Fruit fly (Drosophila melanogaster) whole organism, embryonic: ENCODE results near the gene CG5938.

Source experiments
- Aef1 ChIP-seq: fragments of 200-800 bp; sonication (Bioruptor generic); IDR thresholded peaks from 3 replicates; pipeline ENCODE4 v1.3.6; 2022; ENCODE audit warnings: missing biosample characterization, missing genetic modification characterization
- Atf-2 ChIP-seq: fragments of 200-800 bp; sonication (Bioruptor generic); optimal IDR thresholded peaks from 2 replicates; lab custom pipeline; 2016; ENCODE audit warnings: missing biosample characterization, missing genetic modification characterization
- Blimp-1 ChIP-seq: fragments of 200-800 bp; sonication (Bioruptor generic); optimal IDR thresholded peaks from 3 replicates; lab custom pipeline; 2018; ENCODE audit warnings: missing biosample characterization, missing genetic modification characterization, mild to moderate bottlenecking, moderate library complexity, missing genetic modification reagents
- CG10366 ChIP-seq: fragments of 200-800 bp; sonication (Bioruptor generic); IDR thresholded peaks from 2 replicates; pipeline ENCODE4 v1.3.6; 2022; ENCODE audit warnings: missing biosample characterization, missing genetic modification characterization
- CG11398 ChIP-seq: fragments of 200-800 bp; sonication (Bioruptor generic); optimal IDR thresholded peaks from 2 replicates; lab custom pipeline; 2016; ENCODE audit warnings: missing biosample characterization, missing genetic modification characterization
- CG11695 ChIP-seq: fragments of 200-800 bp; sonication (Bioruptor generic); IDR thresholded peaks from 3 replicates; pipeline ENCODE4 v1.3.6; 2022; ENCODE audit warnings: missing biosample characterization, missing genetic modification characterization
- CG11723 ChIP-seq: fragments of 200-800 bp; sonication (Bioruptor generic); optimal IDR thresholded peaks from 2 replicates; lab custom pipeline; 2017; ENCODE audit warnings: missing biosample characterization, mild to moderate bottlenecking, missing genetic modification characterization
- CG12104 ChIP-seq: fragments of 200-800 bp; sonication (Bioruptor generic); optimal IDR thresholded peaks from 3 replicates; lab custom pipeline; 2016; ENCODE audit warnings: missing biosample characterization, missing genetic modification characterization
- CG1233 ChIP-seq: fragments of 200-800 bp; sonication (Bioruptor generic); optimal IDR thresholded peaks from 4 replicates; lab custom pipeline; 2018; ENCODE audit warnings: missing biosample characterization, mild to moderate bottlenecking, missing genetic modification characterization
- CG14014 ChIP-seq: fragments of 200-800 bp; sonication (Bioruptor generic); IDR thresholded peaks from 2 replicates; pipeline ENCODE4 v1.3.6; 2022; ENCODE audit warnings: missing biosample characterization, missing genetic modification characterization
- CG16815 ChIP-seq: fragments of 200-800 bp; sonication (Bioruptor generic); optimal IDR thresholded peaks from 3 replicates; lab custom pipeline; 2017; ENCODE audit warnings: missing biosample characterization, mild to moderate bottlenecking, missing genetic modification characterization
- CG17612 ChIP-seq: fragments of 200-800 bp; sonication (Bioruptor generic); IDR thresholded peaks from 2 replicates; pipeline ENCODE4 v1.3.6; 2022; ENCODE audit warnings: missing biosample characterization, missing genetic modification characterization
- CG18476 ChIP-seq: fragments of 200-800 bp; sonication (Bioruptor generic); optimal IDR thresholded peaks from 2 replicates; lab custom pipeline; 2016; ENCODE audit warnings: missing biosample characterization, mild to moderate bottlenecking, missing genetic modification characterization
- CG18764 ChIP-seq: fragments of 200-800 bp; sonication (Bioruptor generic); optimal IDR thresholded peaks from 3 replicates; lab custom pipeline; 2016; ENCODE audit warnings: missing biosample characterization, missing genetic modification characterization
- CG30403 ChIP-seq: fragments of 200-800 bp; sonication (Bioruptor generic); optimal IDR thresholded peaks from 3 replicates; lab custom pipeline; 2016; ENCODE audit warnings: missing biosample characterization, missing genetic modification characterization
- CG31441 ChIP-seq: fragments of 200-800 bp; sonication (Bioruptor generic); IDR thresholded peaks from 2 replicates; pipeline ENCODE4 v1.3.6; 2022; ENCODE audit warnings: missing biosample characterization, missing genetic modification characterization
- CG42726 ChIP-seq: fragments of 200-800 bp; sonication (Bioruptor generic); IDR thresholded peaks from 2 replicates; pipeline ENCODE4 v1.3.6; 2022; ENCODE audit warnings: missing biosample characterization, missing genetic modification characterization; ENCODE audit not compliant: partially characterized antibody
- CG4404 ChIP-seq: fragments of 200-800 bp; sonication (Bioruptor generic); IDR thresholded peaks from 2 replicates; pipeline ENCODE4 v1.3.6; 2022; ENCODE audit warnings: missing biosample characterization, missing genetic modification characterization
- CG6791 ChIP-seq: fragments of 200-800 bp; sonication (Bioruptor generic); IDR thresholded peaks from 3 replicates; pipeline ENCODE4 v1.3.6; 2022; ENCODE audit warnings: missing biosample characterization, missing genetic modification characterization; ENCODE audit not compliant: partially characterized antibody
- CG7786 ChIP-seq: fragments of 200-800 bp; sonication (Bioruptor generic); optimal IDR thresholded peaks from 2 replicates; lab custom pipeline; 2016; ENCODE audit warnings: missing biosample characterization, missing genetic modification characterization
- CG9215 ChIP-seq: fragments of 200-800 bp; sonication (Bioruptor generic); IDR thresholded peaks from 2 replicates; pipeline ENCODE4 v1.3.6; 2022; ENCODE audit warnings: missing biosample characterization, missing genetic modification characterization
- CG9797 ChIP-seq: fragments of 200-800 bp; sonication (Bioruptor generic); optimal IDR thresholded peaks from 3 replicates; lab custom pipeline; 2018; ENCODE audit warnings: missing biosample characterization, mild to moderate bottlenecking, missing genetic modification characterization
- Dbx ChIP-seq: fragments of 200-800 bp; sonication (Bioruptor generic); IDR thresholded peaks from 3 replicates; pipeline ENCODE4 v1.3.6; 2022; ENCODE audit warnings: missing biosample characterization, missing genetic modification characterization
- Fer1 ChIP-seq: fragments of 200-800 bp; sonication (Bioruptor generic); optimal IDR thresholded peaks from 2 replicates; lab custom pipeline; 2017; ENCODE audit warnings: missing biosample characterization, mild to moderate bottlenecking, missing genetic modification characterization
- HLH3B ChIP-seq: fragments of 200-800 bp; sonication (Bioruptor generic); IDR thresholded peaks from 2 replicates; pipeline ENCODE4 v1.3.6; 2022; ENCODE audit warnings: missing biosample characterization, missing genetic modification characterization
- Hr51 ChIP-seq, 2 experiments: fragments of 200-800 bp; sonication (Bioruptor generic); optimal IDR thresholded peaks; 2 replicates in 1 of 2; 3 replicates in 1 of 2; lab custom pipeline; 2016 to 2018; ENCODE audit warnings: missing biosample characterization in 2 of 2, missing genetic modification characterization in 2 of 2, mild to moderate bottlenecking in 1 of 2, moderate library complexity in 1 of 2
- Lhr ChIP-seq: fragments of 200-800 bp; sonication (Bioruptor generic); optimal IDR thresholded peaks from 3 replicates; lab custom pipeline; 2017; ENCODE audit warnings: mild to moderate bottlenecking, missing biosample characterization, missing genetic modification reagents, missing genetic modification characterization
- MBD-R2 ChIP-seq: fragments of 200-800 bp; sonication (Bioruptor generic); IDR thresholded peaks from 2 replicates; pipeline ENCODE4 v1.3.6; 2022; ENCODE audit warnings: missing biosample characterization, missing genetic modification characterization
- Max ChIP-seq: fragments of 200-800 bp; sonication (Bioruptor generic); optimal IDR thresholded peaks from 2 replicates; lab custom pipeline; 2016; ENCODE audit warnings: missing biosample characterization, mild to moderate bottlenecking, missing genetic modification characterization
- Meics ChIP-seq: fragments of 200-800 bp; sonication (Bioruptor generic); optimal IDR thresholded peaks from 2 replicates; lab custom pipeline; 2017; ENCODE audit warnings: missing biosample characterization, mild to moderate bottlenecking, missing genetic modification characterization
- Spps ChIP-seq: fragments of 200-800 bp; sonication (Bioruptor generic); optimal IDR thresholded peaks from 2 replicates; lab custom pipeline; 2018; ENCODE audit warnings: missing biosample characterization, mild to moderate bottlenecking, missing genetic modification characterization
- Ssrp ChIP-seq: fragments of 200-800 bp; sonication (Bioruptor generic); optimal IDR thresholded peaks from 2 replicates; lab custom pipeline; 2018; ENCODE audit warnings: missing biosample characterization, mild to moderate bottlenecking, missing genetic modification characterization, moderate library complexity
- ab ChIP-seq: fragments of 200-800 bp; sonication (Bioruptor generic); optimal IDR thresholded peaks from 2 replicates; lab custom pipeline; 2016; ENCODE audit warnings: missing biosample characterization, missing genetic modification characterization
- abd-A ChIP-seq: fragments of 200-800 bp; sonication (Bioruptor generic); optimal IDR thresholded peaks from 3 replicates; lab custom pipeline; 2019; ENCODE audit warnings: missing biosample characterization, mild to moderate bottlenecking, missing genetic modification characterization, moderate library complexity
- bab2 ChIP-seq: fragments of 200-800 bp; sonication (Bioruptor generic); optimal IDR thresholded peaks from 2 replicates; lab custom pipeline; 2016; ENCODE audit warnings: missing biosample characterization, missing genetic modification characterization
- bsh ChIP-seq, 2 experiments: fragments of 200-800 bp; sonication (Bioruptor generic); optimal IDR thresholded peaks; 2 replicates each; lab custom pipeline; 2017 to 2018; ENCODE audit warnings: mild to moderate bottlenecking in 2 of 2, missing biosample characterization in 2 of 2, missing genetic modification characterization in 2 of 2, moderate library complexity in 1 of 2
- croc ChIP-seq: fragments of 200-800 bp; sonication (Bioruptor generic); conservative IDR thresholded peaks from 3 replicates; pipeline ENCODE4 v1.3.6; 2022; ENCODE audit warnings: missing biosample characterization, missing genetic modification characterization
- crp ChIP-seq, 2 experiments: fragments of 200-800 bp; sonication (Bioruptor generic); optimal IDR thresholded peaks; 2 replicates in 1 of 2; 3 replicates in 1 of 2; lab custom pipeline; 2017; ENCODE audit warnings: missing biosample characterization in 2 of 2, missing genetic modification characterization in 2 of 2, mild to moderate bottlenecking in 1 of 2, moderate library complexity in 1 of 2
- dan ChIP-seq: fragments of 200-800 bp; sonication (Bioruptor generic); IDR thresholded peaks from 2 replicates; pipeline ENCODE4 v1.3.6; 2022; ENCODE audit warnings: missing biosample characterization, missing genetic modification characterization
- dm ChIP-seq: fragments of 200-800 bp; sonication (Bioruptor generic); optimal IDR thresholded peaks from 3 replicates; lab custom pipeline; 2016; ENCODE audit warnings: missing biosample characterization, missing genetic modification characterization
- esg ChIP-seq: fragments of 200-800 bp; sonication (Bioruptor generic); conservative IDR thresholded peaks from 2 replicates; pipeline ENCODE4 v1.3.6; 2022; ENCODE audit warnings: missing biosample characterization, missing genetic modification characterization
- ftz-f1 ChIP-seq: fragments of 200-800 bp; sonication (Bioruptor generic); optimal IDR thresholded peaks from 2 replicates; lab custom pipeline; 2016; ENCODE audit warnings: missing biosample characterization, missing genetic modification characterization
- jigr1 ChIP-seq: fragments of 200-800 bp; sonication (Bioruptor generic); IDR thresholded peaks from 3 replicates; pipeline ENCODE4 v1.3.6; 2022; ENCODE audit warnings: missing biosample characterization, missing genetic modification characterization
- kah ChIP-seq: fragments of 200-800 bp; sonication (Bioruptor generic); optimal IDR thresholded peaks from 2 replicates; lab custom pipeline; 2018; ENCODE audit warnings: missing biosample characterization, mild to moderate bottlenecking, missing genetic modification characterization
- mam ChIP-seq: fragments of 200-800 bp; sonication (Bioruptor generic); optimal IDR thresholded peaks from 3 replicates; lab custom pipeline; 2016; ENCODE audit warnings: missing biosample characterization, missing genetic modification characterization
- salm ChIP-seq: fragments of 200-800 bp; sonication (Bioruptor generic); optimal IDR thresholded peaks from 2 replicates; lab custom pipeline; 2018; ENCODE audit warnings: missing biosample characterization, mild to moderate bottlenecking, missing genetic modification characterization
- sob ChIP-seq: fragments of 200-800 bp; sonication (Bioruptor generic); IDR thresholded peaks from 2 replicates; pipeline ENCODE4 v1.3.6; 2022; ENCODE audit warnings: missing biosample characterization, missing genetic modification characterization
- sr ChIP-seq: fragments of 200-800 bp; sonication (Bioruptor generic); IDR thresholded peaks from 3 replicates; pipeline ENCODE4 v1.3.6; 2022; ENCODE audit warnings: missing biosample characterization, missing genetic modification characterization
- vfl ChIP-seq: fragments of 200-800 bp; sonication (Bioruptor generic); optimal IDR thresholded peaks from 2 replicates; lab custom pipeline; 2016; ENCODE audit warnings: missing biosample characterization, missing genetic modification characterization

Gene CG5938

DNA sequence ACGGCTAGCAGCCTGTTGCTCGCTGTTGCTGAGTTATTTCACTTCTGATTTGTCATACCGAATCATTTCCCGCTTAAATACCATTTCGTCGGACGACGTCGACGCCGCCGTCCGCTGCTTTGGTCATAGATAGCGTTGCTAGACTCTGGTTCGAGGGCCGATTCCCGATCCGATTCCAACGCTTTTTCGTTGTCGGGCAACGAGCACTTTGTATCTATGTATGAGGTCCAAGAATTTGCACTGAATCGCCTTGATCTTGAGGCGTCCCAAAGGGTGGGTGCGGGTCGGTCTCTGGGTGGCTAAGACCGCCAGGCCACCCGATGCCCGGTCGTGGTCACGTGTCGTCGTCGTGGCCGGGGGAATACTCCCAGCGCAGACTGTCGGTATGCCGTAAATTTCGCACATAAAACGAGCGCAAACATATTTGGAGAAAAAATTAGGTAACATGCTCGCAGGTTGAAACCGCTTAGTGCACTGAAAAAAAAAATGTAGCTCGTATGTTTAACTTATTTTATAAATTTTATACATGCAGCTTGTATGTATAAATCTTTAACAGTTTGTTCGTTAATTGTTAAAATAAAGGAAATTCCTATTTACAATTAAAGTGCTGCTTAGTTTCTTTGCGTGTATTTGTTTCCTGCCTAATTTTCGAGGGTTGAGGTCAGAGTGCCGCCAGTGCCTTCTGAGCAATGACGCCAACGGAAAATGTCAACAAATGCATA, 17.7 kb downstream of the CG5938 start, which contains the start of gene CG3348 (continued):
- TF ChIP-seq CG31441 (GFP tag; lab: Robert Waterston, UW) (peak; percentile 59), CG7786 (peak; percentile 61), CG11695 (GFP tag; lab: Robert Waterston, UW) (peak; percentile 74; the same call in 2 of the 3 replicates), CG18476 (GFP tag; lab: Kevin White, UChicago) (peak; percentile 66), CG14014 (GFP tag; lab: Robert Waterston, UW) (peak; percentile 72), Lhr (GFP tag; lab: Kevin White, UChicago) (no peak), sr (GFP tag; lab: Robert Waterston, UW) (no peak), CG42726 (GFP tag; lab: Robert Waterston, UW) (no peak), Atf-2 (GFP tag; lab: Kevin White, UChicago) (peak; percentile 38), sob (GFP tag; lab: Robert Waterston, UW) (peak; percentile 79), CG6791 (GFP tag; lab: Robert Waterston, UW) (no peak), Spps (no peak), Ssrp (tag; lab: Kevin White, UChicago) (peak; percentile 47), HLH3B (GFP tag; lab: Robert Waterston, UW) (peak; percentile 61; the same call in 1 of the 2 replicates), CG18764 (GFP tag; lab: Kevin White, UChicago) (peak; percentile 4), dan (GFP tag; lab: Robert Waterston, UW) (no peak), CG11723 (GFP tag; lab: Kevin White, UChicago) (peak; percentile 35), jigr1 (GFP tag; lab: Robert Waterston, UW) (no peak), Max (GFP tag; lab: Kevin White, UChicago) (peak; percentile 40), bsh (GFP tag; optimal IDR thresholded peaks at IDR 0.05; lab: Kevin White, UChicago) (peak in 1 of 2 experiments; percentile 69), CG12104 (GFP tag; lab: Kevin White, UChicago) (peak; percentile 77), kah (GFP tag; lab: Kevin White, UChicago) (peak; percentile 14), CG10366 (GFP tag; lab: Robert Waterston, UW) (peak; percentile 71), Blimp-1 (GFP tag; lab: Kevin White, UChicago) (peak; percentile 66), CG17612 (GFP tag; lab: Robert Waterston, UW) (peak; percentile 63; the same call in 1 of the 2 replicates), mam (peak; percentile 79), CG9215 (GFP tag; lab: Robert Waterston, UW) (peak; percentile 77), Hr51 (GFP tag; optimal IDR thresholded peaks at IDR 0.05; lab: Kevin White, UChicago) (peak; percentile 19 to 67), bab2 (GFP tag; lab: Kevin White, UChicago) (peak; percentile 74), croc (GFP tag; lab: Robert Waterston, UW) (peak; percentile 39; the same call in 2 of the 3 replicates), CG16815 (GFP tag; lab: Kevin White, UChicago) (peak; percentile 64), ab (no peak), salm (no peak), Dbx (GFP tag; lab: Robert Waterston, UW) (peak; percentile 89), CG30403 (GFP tag; lab: Kevin White, UChicago) (peak; percentile 79), CG11398 (GFP tag; lab: Kevin White, UChicago) (peak; percentile 15), abd-A (tag; lab: Kevin White, UChicago) (no peak), CG1233 (peak; percentile 77), MBD-R2 (GFP tag; lab: Robert Waterston, UW) (peak; percentile 61; the same call in 1 of the 2 replicates), ftz-f1 (GFP tag; lab: Kevin White, UChicago) (peak; percentile 13), dm (peak; percentile 23), crp (GFP tag; optimal IDR thresholded peaks at IDR 0.05; lab: Kevin White, UChicago) (no peak), Meics (peak; percentile 86), Aef1 (GFP tag; lab: Robert Waterston, UW) (peak; percentile 75), esg (GFP tag; lab: Robert Waterston, UW) (peak; percentile 55), vfl (GFP tag; lab: Kevin White, UChicago) (peak; percentile 66), CG4404 (GFP tag; lab: Robert Waterston, UW) (peak; percentile 61), CG9797 (GFP tag; lab: Kevin White, UChicago) (no peak), Fer1 (peak; percentile 84)
